Worm (Caenorhabditis elegans) whole organism, L4 larva: Measurements from ENCODE around the gene T10B9.9.

Experiments
- D1046.2 ChIP-seq: fragments of 200-800 bp; sonication (Bioruptor generic); IDR thresholded peaks from 2 replicates; pipeline ENCODE4 v1.3.6; 2022; ENCODE audit warnings: missing genetic modification characterization, missing compliant biosample characterization
- F44E2.7 ChIP-seq: fragments of 200-800 bp; sonication (Bioruptor generic); IDR thresholded peaks from 2 replicates; pipeline ENCODE4 v2.1.2; 2022; ENCODE audit warnings: missing genetic modification characterization, missing compliant biosample characterization
- R02D3.7 ChIP-seq: fragments of 150-350 bp; sonication (generic microtip); optimal IDR thresholded peaks from 3 replicates; lab custom pipeline; 2014; ENCODE audit warnings: missing biosample characterization, missing genetic modification characterization
- T26A8.4 ChIP-seq: fragments of 200-800 bp; sonication (Bioruptor generic); IDR thresholded peaks from 2 replicates; pipeline ENCODE4 v1.3.6; 2022; ENCODE audit warnings: missing genetic modification characterization, missing compliant biosample characterization
- Y75B8A.6 ChIP-seq: fragments of 200-800 bp; sonication (Bioruptor generic); IDR thresholded peaks from 2 replicates; pipeline ENCODE4 v1.3.6; 2022; ENCODE audit warnings: missing genetic modification reagents, missing genetic modification characterization, missing compliant biosample characterization
- ZK337.2 ChIP-seq: fragments of 200-800 bp; sonication (Bioruptor generic); IDR thresholded peaks from 2 replicates; pipeline ENCODE4 v1.3.6; 2022; ENCODE audit warnings: missing genetic modification reagents, missing genetic modification characterization, missing compliant biosample characterization
- ZK546.5 ChIP-seq, 2 experiments: sonication (generic microtip); optimal IDR thresholded peaks; 2 replicates each; lab custom pipeline; 2017; ENCODE audit warnings: missing biosample characterization in 2 of 2, missing genetic modification characterization in 2 of 2
- aha-1 ChIP-seq: fragments of 150-350 bp; peaks from one replicate; lab custom pipeline; 2014; ENCODE audit warnings: missing biosample characterization, missing genetic modification characterization
- arid-1 ChIP-seq: fragments of 200-800 bp; sonication (Bioruptor generic); conservative IDR thresholded peaks from 2 replicates; pipeline ENCODE4 v1.3.6; 2022; ENCODE audit warnings: missing genetic modification reagents, missing genetic modification characterization, missing compliant biosample characterization
- attf-4 ChIP-seq: sonication (generic microtip); optimal IDR thresholded peaks from 3 replicates; lab custom pipeline; 2017; ENCODE audit warnings: missing biosample characterization, missing genetic modification characterization
- ceh-44 ChIP-seq: fragments of 200-800 bp; sonication (Bioruptor generic); IDR thresholded peaks from 2 replicates; pipeline ENCODE4 v1.3.6; 2022; ENCODE audit warnings: missing genetic modification reagents, missing genetic modification characterization, missing compliant biosample characterization
- ceh-62 ChIP-seq: sonication (generic microtip); optimal IDR thresholded peaks from 2 replicates; lab custom pipeline; 2017; ENCODE audit warnings: missing biosample characterization, missing genetic modification characterization
- ceh-82 ChIP-seq: sonication (generic microtip); optimal IDR thresholded peaks from 2 replicates; lab custom pipeline; 2017; ENCODE audit warnings: missing biosample characterization, missing genetic modification characterization
- daf-16 ChIP-seq, 3 experiments: sonication (generic microtip); optimal IDR thresholded peaks; 2 replicates each; lab custom pipeline; 2016 to 2017; ENCODE audit warnings: missing genetic modification characterization in 3 of 3, missing genetic modification reagents in 3 of 3, mild to moderate bottlenecking in 2 of 3, missing compliant biosample characterization in 2 of 3, missing biosample characterization in 1 of 3, moderate library complexity in 1 of 3
- dmd-6 ChIP-seq: fragments of 200-800 bp; sonication (Bioruptor generic); IDR thresholded peaks from 2 replicates; pipeline ENCODE4 v1.3.6; 2022; ENCODE audit warnings: missing genetic modification reagents, missing genetic modification characterization, missing compliant biosample characterization
- duxl-1 ChIP-seq: sonication (generic microtip); optimal IDR thresholded peaks from 2 replicates; lab custom pipeline; 2016; ENCODE audit warnings: mild to moderate bottlenecking, missing genetic modification characterization, moderate library complexity, missing compliant biosample characterization; ENCODE audit not compliant: poor library complexity
- dve-1 ChIP-seq: sonication (generic microtip); optimal IDR thresholded peaks from 2 replicates; lab custom pipeline; 2017; ENCODE audit warnings: antibody characterized with exemption, mild to moderate bottlenecking, missing genetic modification characterization, missing compliant biosample characterization; ENCODE audit not compliant: insufficient read depth
- fkh-10 ChIP-seq: fragments of 150-350 bp; optimal IDR thresholded peaks from 2 replicates; lab custom pipeline; 2014; ENCODE audit warnings: missing biosample characterization, missing genetic modification reagents, missing genetic modification characterization
- gei-8 ChIP-seq: fragments of 200-800 bp; sonication (Bioruptor generic); optimal IDR thresholded peaks from 2 replicates; lab custom pipeline; 2018; ENCODE audit warnings: mild to moderate bottlenecking, missing genetic modification characterization, missing compliant biosample characterization
- hlh-11 ChIP-seq: fragments of 200-800 bp; sonication (Bioruptor generic); optimal IDR thresholded peaks from 2 replicates; lab custom pipeline; 2018; ENCODE audit warnings: mild to moderate bottlenecking, missing genetic modification characterization, missing compliant biosample characterization
- hlh-30 ChIP-seq: sonication (generic microtip); optimal IDR thresholded peaks from 2 replicates; lab custom pipeline; 2017; ENCODE audit warnings: antibody characterized with exemption, mild to moderate bottlenecking, missing genetic modification characterization, missing compliant biosample characterization; ENCODE audit not compliant: insufficient read depth
- lin-1 ChIP-seq: fragments of 200-800 bp; sonication (Bioruptor generic); IDR thresholded peaks from 2 replicates; pipeline ENCODE4 v1.3.6; 2022; ENCODE audit warnings: missing genetic modification reagents, missing genetic modification characterization, missing compliant biosample characterization
- lin-13 ChIP-seq: fragments of 150-350 bp; optimal IDR thresholded peaks from 2 replicates; lab custom pipeline; 2014; ENCODE audit warnings: missing biosample characterization, missing genetic modification reagents, missing genetic modification characterization
- lin-29 ChIP-seq: fragments of 200-800 bp; sonication (Bioruptor generic); IDR thresholded peaks from 2 replicates; pipeline ENCODE4 v1.3.6; 2022; ENCODE audit warnings: missing genetic modification reagents, missing genetic modification characterization, missing compliant biosample characterization
- lin-39 ChIP-seq: fragments of 150-350 bp; optimal IDR thresholded peaks from 2 replicates; lab custom pipeline; 2014; ENCODE audit warnings: missing biosample characterization, missing genetic modification reagents, missing genetic modification characterization
- lir-3 ChIP-seq: sonication (generic microtip); optimal IDR thresholded peaks from 2 replicates; lab custom pipeline; 2016; ENCODE audit warnings: mild to moderate bottlenecking, missing genetic modification characterization, missing compliant biosample characterization
- mdl-1 ChIP-seq, 2 experiments: fragments of 150-350 bp in 1 of 2; sonication (generic microtip) in 1 of 2; optimal IDR thresholded peaks; 2 replicates each; lab custom pipeline; 2014 to 2017; ENCODE audit warnings: missing biosample characterization in 2 of 2, missing genetic modification characterization in 2 of 2
- mxl-3 ChIP-seq: fragments of 200-800 bp; sonication (Bioruptor generic); optimal IDR thresholded peaks from 2 replicates; lab custom pipeline; 2018; ENCODE audit warnings: mild to moderate bottlenecking, missing genetic modification characterization, missing compliant biosample characterization
- nhr-102 ChIP-seq: sonication (generic microtip); optimal IDR thresholded peaks from 2 replicates; lab custom pipeline; 2016; ENCODE audit warnings: mild to moderate bottlenecking, missing genetic modification characterization, moderate library complexity, missing compliant biosample characterization
- nhr-11 ChIP-seq: fragments of 150-350 bp; optimal IDR thresholded peaks from 2 replicates; lab custom pipeline; 2014; ENCODE audit warnings: missing biosample characterization, missing genetic modification characterization
- nhr-28 ChIP-seq: fragments of 150-350 bp; optimal IDR thresholded peaks from 2 replicates; lab custom pipeline; 2014; ENCODE audit warnings: missing biosample characterization, missing genetic modification characterization
- nhr-6 ChIP-seq: fragments of 150-350 bp; optimal IDR thresholded peaks from 2 replicates; lab custom pipeline; 2014; ENCODE audit warnings: missing biosample characterization, missing genetic modification characterization
- nhr-77 ChIP-seq: fragments of 150-350 bp; optimal IDR thresholded peaks from 2 replicates; lab custom pipeline; 2014; ENCODE audit warnings: missing biosample characterization, missing genetic modification characterization
- pqm-1 ChIP-seq: sonication (generic microtip); optimal IDR thresholded peaks from 2 replicates; lab custom pipeline; 2017; ENCODE audit warnings: missing biosample characterization, missing genetic modification characterization
- saeg-2 ChIP-seq: fragments of 200-800 bp; sonication (Bioruptor generic); IDR thresholded peaks from 2 replicates; pipeline ENCODE4 v1.3.6; 2022; ENCODE audit warnings: missing genetic modification reagents, missing genetic modification characterization, missing compliant biosample characterization
- spr-3 ChIP-seq: fragments of 200-800 bp; sonication (Bioruptor generic); optimal IDR thresholded peaks from 2 replicates; lab custom pipeline; 2018; ENCODE audit warnings: mild to moderate bottlenecking, missing genetic modification characterization, missing compliant biosample characterization
- tag-97 ChIP-seq: fragments of 200-800 bp; sonication (Bioruptor generic); IDR thresholded peaks from 2 replicates; pipeline ENCODE4 v1.3.6; 2022; ENCODE audit warnings: missing genetic modification characterization, missing compliant biosample characterization
- tra-1 ChIP-seq: fragments of 200-800 bp; sonication (Bioruptor generic); IDR thresholded peaks from 2 replicates; pipeline ENCODE4 v1.3.6; 2022; ENCODE audit warnings: missing genetic modification reagents, missing genetic modification characterization, missing compliant biosample characterization
- unc-39 ChIP-seq: sonication (generic microtip); optimal IDR thresholded peaks from 2 replicates; lab custom pipeline; 2017; ENCODE audit warnings: missing biosample characterization, missing genetic modification characterization
- unc-62 ChIP-seq, 3 experiments: fragments of 150-350 bp in 1 of 3; sonication (generic microtip); optimal IDR thresholded peaks in 2 of 3; peaks in 1 of 3; 1 replicate in 1 of 3; 2 replicates in 2 of 3; lab custom pipeline; 2014 to 2017; ENCODE audit warnings: missing biosample characterization in 3 of 3, missing genetic modification characterization in 3 of 3, missing genetic modification reagents in 3 of 3, missing genotype in 1 of 3
- zag-1 ChIP-seq: fragments of 150-350 bp; optimal IDR thresholded peaks from 2 replicates; lab custom pipeline; 2014; ENCODE audit warnings: missing biosample characterization, missing genetic modification characterization
- zfp-2 ChIP-seq: sonication (generic microtip); optimal IDR thresholded peaks from 2 replicates; lab custom pipeline; 2016; ENCODE audit warnings: mild to moderate bottlenecking, missing genetic modification characterization, missing compliant biosample characterization
- zfp-3 ChIP-seq: fragments of 200-800 bp; sonication (Bioruptor generic); conservative IDR thresholded peaks from 2 replicates; pipeline ENCODE4 v1.3.6; 2022; ENCODE audit warnings: missing genetic modification reagents, missing genetic modification characterization, missing compliant biosample characterization
- zip-11 ChIP-seq: fragments of 200-800 bp; sonication (Bioruptor generic); IDR thresholded peaks from 2 replicates; pipeline ENCODE4 v1.3.6; 2022; ENCODE audit warnings: missing genetic modification characterization, missing compliant biosample characterization

The T10B9.9 gene

ce11 chrII:9775790-9776189 is at the start of gene T10B9.9:
TSS of gene T10B9.9 (minus strand) at chrII:9775890.
- TF ChIP-seq unc-62 (GFP tag; optimal IDR thresholded peaks at IDR 0.05 in 1 of 2; lab: Kevin White, UChicago) (no peak), unc-62 (tag; optimal IDR thresholded peaks at IDR 0.05; lab: Kevin White, UChicago) (no peak), hlh-30 (tag; lab: Kevin White, UChicago) (no peak), zfp-2 (no peak), Y75B8A.6 (no peak), ceh-82 (tag; lab: Kevin White, UChicago) (no peak)

- TF ChIP-seq pqm-1 (tag; lab: Kevin White, UChicago) (peak; percentile 91), F44E2.7 (GFP tag; lab: Robert Waterston, UW) (no peak), mdl-1 (tag; optimal IDR thresholded peaks at IDR 0.05; lab: Kevin White, UChicago) (peak in 1 of 2 experiments; percentile 66), mxl-3 (GFP tag; lab: Kevin White, UChicago) (peak; percentile 56), daf-16 (GFP tag; optimal IDR thresholded peaks at IDR 0.05; lab: Kevin White, UChicago) (no peak), daf-16 (tag; optimal IDR thresholded peaks at IDR 0.05; lab: Kevin White, UChicago) (peak; percentile 71), tra-1 (0 out of 2 replicates have a peak, but pooled peaks have one; percentile 29), hlh-30 (tag; lab: Kevin White, UChicago) (peak; percentile 91), lin-29 (GFP tag; lab: Robert Waterston, UW) (no peak), attf-4 (tag; lab: Kevin White, UChicago) (no peak), aha-1 (peak; percentile 38), nhr-11 (tag; lab: Kevin White, UChicago) (no peak), hlh-11 (tag; lab: Kevin White, UChicago) (peak; percentile 79), nhr-102 (tag; lab: Kevin White, UChicago) (peak; percentile 93), lin-39 (tag; lab: Kevin White, UChicago) (no peak), zip-11 (GFP tag; lab: Robert Waterston, UW) (no peak), spr-3 (GFP tag; lab: Kevin White, UChicago) (no peak), dve-1 (tag; lab: Kevin White, UChicago) (peak; percentile 68), unc-62 (GFP tag; optimal IDR thresholded peaks at IDR 0.05 in 1 of 2; lab: Kevin White, UChicago) (peak in 1 of 2 experiments; percentile 21), unc-62 (tag; optimal IDR thresholded peaks at IDR 0.05; lab: Kevin White, UChicago) (no peak), ZK546.5 (tag; optimal IDR thresholded peaks at IDR 0.05; lab: Kevin White, UChicago) (no peak), nhr-77 (tag; lab: Kevin White, UChicago) (peak; percentile 1), nhr-28 (tag; lab: Kevin White, UChicago) (peak; percentile 78), gei-8 (GFP tag; lab: Kevin White, UChicago) (no peak), dmd-6 (peak; percentile 90)
Observed at ce11 chrII:9807519-9807972, 31.9 kb upstream of the T10B9.9 start, which contains the start of gene cyp-13A8. TSS of gene cyp-13A8 (minus strand) at chrII:9807569.

ce11 chrII:9803320-9803719 is 27.6 kb upstream of the T10B9.9 start, which contains the start of gene cyp-13A7:
TSS of gene cyp-13A7 (plus strand) at chrII:9803620.
- TF ChIP-seq ZK337.2 (GFP tag; lab: Robert Waterston, UW) (no peak), nhr-28 (tag; lab: Kevin White, UChicago) (peak; percentile 17), nhr-6 (tag; lab: Kevin White, UChicago) (no peak), D1046.2 (GFP tag; lab: Robert Waterston, UW) (no peak), ceh-44 (GFP tag; lab: Robert Waterston, UW) (no peak), R02D3.7 (tag; lab: Kevin White, UChicago) (no peak), dmd-6 (peak; percentile 6; the same call in 1 of the 2 replicates), T26A8.4 (GFP tag; lab: Robert Waterston, UW) (no peak)

- TF ChIP-seq Y75B8A.6 (no peak), daf-16 (GFP tag; optimal IDR thresholded peaks at IDR 0.05; lab: Kevin White, UChicago) (no peak), daf-16 (tag; optimal IDR thresholded peaks at IDR 0.05; lab: Kevin White, UChicago) (peak; percentile 68), lir-3 (tag; lab: Kevin White, UChicago) (no peak), fkh-10 (no peak), duxl-1 (no peak), saeg-2 (GFP tag; lab: Robert Waterston, UW) (no peak), dmd-6 (peak; percentile 46; the same call in 1 of the 2 replicates), lin-1 (GFP tag; lab: Robert Waterston, UW) (no peak), tag-97 (no peak), arid-1 (GFP tag; lab: Robert Waterston, UW) (no peak), nhr-102 (tag; lab: Kevin White, UChicago) (no peak), zag-1 (tag; lab: Kevin White, UChicago) (no peak), unc-39 (no peak), lin-13 (GFP tag; lab: Kevin White, UChicago) (no peak), mdl-1 (tag; optimal IDR thresholded peaks at IDR 0.05; lab: Kevin White, UChicago) (no peak), zfp-3 (GFP tag; lab: Robert Waterston, UW) (no peak), ceh-62 (tag; lab: Kevin White, UChicago) (no peak), nhr-6 (tag; lab: Kevin White, UChicago) (no peak)
Observed at ce11 chrII:9802642-9803041, 27.0 kb upstream of the T10B9.9 start, which contains the start of gene cyp-13A6. TSS of gene cyp-13A6 (minus strand) at chrII:9802821.
